Fruit fly (Drosophila melanogaster): ENCODE results near the gene Creld.

The Creld gene

DNA sequence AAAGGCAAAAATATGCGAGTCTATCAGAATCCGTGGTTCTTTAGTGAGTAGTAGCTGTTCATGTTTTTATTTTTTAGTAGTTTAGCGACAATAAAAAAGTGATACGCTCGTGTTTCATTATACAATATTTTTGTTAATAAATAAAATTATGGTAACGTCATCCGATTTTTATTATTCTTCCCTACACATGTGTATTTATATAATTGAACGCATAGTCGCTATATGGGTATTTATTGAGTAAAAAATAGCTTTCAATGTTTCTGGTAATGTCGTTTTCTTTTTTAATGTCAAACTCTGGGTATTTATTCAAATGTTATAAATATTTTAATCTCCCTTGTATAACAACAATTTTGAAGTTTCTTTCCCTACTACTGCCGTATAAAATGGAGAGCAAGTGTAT is 26.1 kb upstream of the Creld start, which contains the start of gene CG11374:
CG11374 (plus strand) TSS at position 301 of the 400 bp plus-strand sequence.
- TF ChIP-seq CG32006 (GFP tag; optimal IDR thresholded peaks at IDR 0.05): no peak
- no peak for TF ChIP-seq CG3919 (GFP tag; optimal IDR thresholded peaks at IDR 0.05)
- no peak for TF ChIP-seq topi (GFP tag; optimal IDR thresholded peaks at IDR 0.05)
- no peak for TF ChIP-seq CG6854 (GFP tag; optimal IDR thresholded peaks at IDR 0.05)
- no peak for TF ChIP-seq Sox102F (GFP tag; optimal IDR thresholded peaks at IDR 0.05)
- no peak for TF ChIP-seq CG11902 (GFP tag; optimal IDR thresholded peaks at IDR 0.05)
- no peak for TF ChIP-seq Lpt (GFP tag; optimal IDR thresholded peaks at IDR 0.05)
- TF ChIP-seq Eip75B (GFP tag; optimal IDR thresholded peaks at IDR 0.05): no peak
- TF ChIP-seq Ets96B (tag; optimal IDR thresholded peaks at IDR 0.05): no peak
- no peak for TF ChIP-seq ss (GFP tag; optimal IDR thresholded peaks at IDR 0.05)
- no peak for TF ChIP-seq CG11294 (GFP tag; IDR thresholded peaks at IDR 0.05)
- no peak for TF ChIP-seq net (GFP tag; optimal IDR thresholded peaks at IDR 0.05)
- no peak for TF ChIP-seq CG31627 (GFP tag; optimal IDR thresholded peaks at IDR 0.05)
- no peak for TF ChIP-seq CG6792 (GFP tag; optimal IDR thresholded peaks at IDR 0.05)
- TF ChIP-seq CG7368 (GFP tag; optimal IDR thresholded peaks at IDR 0.05): no peak
- no peak for TF ChIP-seq CG6276 (GFP tag; optimal IDR thresholded peaks at IDR 0.05)
- TF ChIP-seq pdm3 (GFP tag; optimal IDR thresholded peaks at IDR 0.05): no peak

dm6 chr2L:78828-79227 is 23.4 kb upstream of the Creld start:
- no peak for TF ChIP-seq acj6 (GFP tag; optimal IDR thresholded peaks at IDR 0.05)
- no peak for TF ChIP-seq Met (GFP tag; optimal IDR thresholded peaks at IDR 0.05)
- peak; percentile 69 for TF ChIP-seq Eip78C (GFP tag)

dm6 chr2L:81198-81597 is 21.0 kb upstream of the Creld start:
- TF ChIP-seq Blimp-1 (GFP tag; optimal IDR thresholded peaks at IDR 0.05) (no peak), Eip78C (GFP tag) (peak; percentile 0), CG10631 (GFP tag; optimal IDR thresholded peaks at IDR 0.05) (no peak), CG6163 (GFP tag; IDR thresholded peaks at IDR 0.05) (no peak), vri (GFP tag; optimal IDR thresholded peaks at IDR 0.05) (peak; percentile 68), pdm3 (GFP tag; optimal IDR thresholded peaks at IDR 0.05) (no peak), fkh (GFP tag; optimal IDR thresholded peaks at IDR 0.05) (peak; percentile 91), net (GFP tag; optimal IDR thresholded peaks at IDR 0.05) (no peak), CG6854 (GFP tag; optimal IDR thresholded peaks at IDR 0.05) (no peak), CG15336 (GFP tag; IDR thresholded peaks at IDR 0.05) (no peak), Smox (GFP tag; optimal IDR thresholded peaks at IDR 0.05) (no peak), topi (GFP tag; optimal IDR thresholded peaks at IDR 0.05) (no peak), CG3919 (GFP tag; optimal IDR thresholded peaks at IDR 0.05) (no peak), CG8119 (GFP tag; IDR thresholded peaks at IDR 0.05) (no peak), cyc (GFP tag; optimal IDR thresholded peaks at IDR 0.05) (no peak), lz (GFP tag; optimal IDR thresholded peaks at IDR 0.05) (no peak), salr (GFP tag; optimal IDR thresholded peaks at IDR 0.05) (no peak)

- TF ChIP-seq Eip78C (GFP tag) (no peak), vri (GFP tag; optimal IDR thresholded peaks at IDR 0.05) (peak; percentile 41)
Measured at dm6 chr2L:82080-82479, 20.1 kb upstream of the Creld start.

DNA sequence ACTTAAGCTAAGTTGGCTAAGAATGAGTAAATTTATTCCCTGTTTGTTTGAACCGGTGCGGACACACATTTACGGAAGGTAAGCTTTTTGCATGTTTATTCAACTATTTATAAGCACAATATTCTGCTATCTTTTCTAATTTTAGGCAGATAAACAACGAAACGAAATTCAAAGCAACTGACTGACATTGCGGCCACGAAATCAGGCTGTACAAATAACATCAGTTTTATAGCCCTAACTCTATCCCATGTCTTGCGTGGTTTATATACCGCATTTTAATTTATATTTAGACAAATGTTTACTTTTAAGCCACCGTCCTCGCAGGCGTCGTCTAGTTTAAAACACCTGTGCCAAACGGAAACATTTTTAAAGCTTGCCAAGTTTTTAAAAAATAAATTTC is 17.1 kb upstream of the Creld start:
- TF ChIP-seq CG4318 (GFP tag; optimal IDR thresholded peaks at IDR 0.05): no peak
- peak; percentile 82 for TF ChIP-seq fkh (GFP tag; optimal IDR thresholded peaks at IDR 0.05)

dm6 chr2L:85701-86100 is 16.5 kb upstream of the Creld start:
- peak; percentile 20 for TF ChIP-seq Eip78C (GFP tag)
- TF ChIP-seq svp (GFP tag): peak; percentile 98
- TF ChIP-seq pdm3 (GFP tag; optimal IDR thresholded peaks at IDR 0.05): no peak
- TF ChIP-seq topi (GFP tag; optimal IDR thresholded peaks at IDR 0.05): no peak
- no peak for TF ChIP-seq cyc (GFP tag; optimal IDR thresholded peaks at IDR 0.05)
- no peak for TF ChIP-seq Met (GFP tag; optimal IDR thresholded peaks at IDR 0.05)
- TF ChIP-seq vri (GFP tag; optimal IDR thresholded peaks at IDR 0.05): no peak
- TF ChIP-seq CG6163 (GFP tag; IDR thresholded peaks at IDR 0.05): no peak
- TF ChIP-seq salr (GFP tag; optimal IDR thresholded peaks at IDR 0.05): no peak
- TF ChIP-seq Gug (GFP tag; IDR thresholded peaks at IDR 0.05): no peak
- no peak for TF ChIP-seq Smox (GFP tag; optimal IDR thresholded peaks at IDR 0.05)

All from whole organism, prepupa.